Worm (Caenorhabditis elegans) whole organism, midembryonic: ENCODE measurements around the gene algn-13.

ENCODE experiments used
- T22C8.4 ChIP-seq: fragments of 200-800 bp; sonication (Bioruptor generic); IDR thresholded peaks from 2 replicates; pipeline ENCODE4 v1.3.6; 2022; ENCODE audit warnings: missing genetic modification characterization, missing compliant biosample characterization
- cog-1 ChIP-seq: sonication (generic microtip); optimal IDR thresholded peaks from 2 replicates; lab custom pipeline; 2016; ENCODE audit warnings: missing genetic modification characterization, missing compliant biosample characterization
- flt-1 ChIP-seq: fragments of 200-800 bp; sonication (Bioruptor generic); IDR thresholded peaks from 2 replicates; pipeline ENCODE4 v1.3.6; 2022; ENCODE audit warnings: missing genetic modification characterization, missing compliant biosample characterization
- klf-2 ChIP-seq: fragments of 200-800 bp; sonication (Bioruptor generic); conservative IDR thresholded peaks from 2 replicates; pipeline ENCODE4 v1.3.6; 2022; ENCODE audit warnings: missing genetic modification reagents, missing genetic modification characterization, missing compliant biosample characterization
- med-1 ChIP-seq: sonication (generic microtip); optimal IDR thresholded peaks from 2 replicates; lab custom pipeline; 2017; ENCODE audit warnings: missing genetic modification characterization, mild to moderate bottlenecking, missing compliant biosample characterization, antibody characterized with exemption, missing genetic modification reagents; ENCODE audit not compliant: insufficient read depth
- ref-1 ChIP-seq: fragments of 200-800 bp; sonication (Bioruptor generic); conservative IDR thresholded peaks from 2 replicates; pipeline ENCODE4 v1.3.6; 2022; ENCODE audit warnings: missing genetic modification reagents, missing genetic modification characterization, missing compliant biosample characterization
- tab-1 ChIP-seq: fragments of 200-800 bp; sonication (Bioruptor generic); IDR thresholded peaks from 2 replicates; pipeline ENCODE4 v1.3.6; 2022; ENCODE audit warnings: missing genetic modification characterization, missing compliant biosample characterization
- ztf-23 ChIP-seq: fragments of 200-800 bp; sonication (Bioruptor generic); IDR thresholded peaks from 2 replicates; pipeline ENCODE4 v1.3.6; 2022; ENCODE audit warnings: missing genetic modification reagents, missing genetic modification characterization, missing compliant biosample characterization
- ztf-29 ChIP-seq: fragments of 200-800 bp; sonication (Bioruptor generic); IDR thresholded peaks from 2 replicates; pipeline ENCODE4 v1.3.6; 2022; ENCODE audit warnings: missing genetic modification reagents, missing genetic modification characterization, missing compliant biosample characterization

Gene algn-13

DNA sequence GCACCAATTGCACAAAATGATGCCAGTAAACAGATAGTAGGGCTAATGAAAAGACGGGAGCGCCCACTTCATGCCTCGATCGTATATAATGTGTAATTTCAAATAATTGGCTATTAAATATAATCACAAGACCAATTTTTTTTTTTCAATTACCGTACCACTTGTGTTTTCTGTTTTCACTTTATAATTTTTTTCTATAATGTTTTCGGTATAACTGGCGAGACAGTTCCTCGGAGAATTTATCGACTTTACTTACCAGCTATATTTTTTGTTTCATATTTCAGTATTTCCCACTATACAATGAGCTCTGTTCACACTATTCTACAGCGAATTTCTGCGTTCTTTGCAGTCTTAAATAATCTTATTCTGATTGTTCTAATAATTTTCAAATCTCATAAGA lies 45.6 kb downstream of the algn-13 start, which contains the start of gene str-252:
str-252 (plus strand) TSS at position 301 of the 400 bp plus-strand sequence.
- TF ChIP-seq med-1 (GFP tag; lab: Kevin White, UChicago) (no peak), cog-1 (no peak), T22C8.4 (GFP tag; lab: Robert Waterston, UW) (no peak), flt-1 (GFP tag; lab: Robert Waterston, UW) (no peak), ztf-23 (GFP tag; lab: Robert Waterston, UW) (no peak), ztf-29 (no peak), ref-1 (GFP tag; lab: Robert Waterston, UW) (no peak), tab-1 (no peak), klf-2 (GFP tag; lab: Robert Waterston, UW) (no peak)

DNA sequence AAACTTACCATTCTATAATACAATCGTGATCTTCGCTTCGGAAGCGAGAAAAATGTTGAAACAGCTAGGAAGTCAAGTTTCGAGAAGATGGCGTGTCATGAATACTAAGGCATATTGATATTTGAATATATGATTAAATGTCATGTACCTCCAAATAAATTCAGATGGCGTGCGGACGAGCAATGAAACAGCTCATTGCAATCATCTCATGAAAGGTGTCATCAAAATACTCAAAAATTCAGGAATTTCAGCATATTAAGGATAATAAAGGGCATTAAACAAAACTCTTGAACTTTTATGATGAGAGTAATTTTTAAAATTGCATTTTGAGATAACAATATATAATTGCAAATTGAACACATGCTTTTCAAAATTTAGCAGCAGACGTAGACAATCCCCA lies 46.4 kb downstream of the algn-13 start, which contains the start of gene gcy-32:
gcy-32 (minus strand) TSS at position 101 of the 400 bp plus-strand sequence.
- TF ChIP-seq cog-1 (no peak), klf-2 (GFP tag; lab: Robert Waterston, UW) (no peak), flt-1 (GFP tag; lab: Robert Waterston, UW) (no peak), ztf-29 (no peak), ref-1 (GFP tag; lab: Robert Waterston, UW) (no peak), ztf-23 (GFP tag; lab: Robert Waterston, UW) (no peak), med-1 (GFP tag; lab: Kevin White, UChicago) (no peak), T22C8.4 (GFP tag; lab: Robert Waterston, UW) (no peak), tab-1 (no peak)
